Worm (Caenorhabditis elegans) whole organism, early embryonic: ENCODE measurements around the gene vps-29.

Experiments
- aly-1 ChIP-seq: sonication (generic microtip); optimal IDR thresholded peaks from 2 replicates; lab custom pipeline; 2016; ENCODE audit warnings: missing genetic modification characterization, missing compliant biosample characterization
- ceh-13 ChIP-seq: fragments of 200-800 bp; sonication (Bioruptor generic); optimal IDR thresholded peaks from 2 replicates; lab custom pipeline; 2018; ENCODE audit warnings: mild to moderate bottlenecking, missing genetic modification characterization, missing compliant biosample characterization
- hmg-4 ChIP-seq: fragments of 200-800 bp; sonication (Bioruptor generic); optimal IDR thresholded peaks from 2 replicates; lab custom pipeline; 2018; ENCODE audit warnings: mild to moderate bottlenecking, missing genetic modification characterization, missing compliant biosample characterization

ce11 chrIII:10120076-10120831, 7.4 kb upstream of the vps-29 start, which contains the start of the genes gtf-2H3 and ham-3:
- TF ChIP-seq hmg-4 (GFP tag; lab: Kevin White, UChicago) (no peak), aly-1 (tag; lab: Kevin White, UChicago) (no peak), ceh-13 (GFP tag; lab: Kevin White, UChicago) (no peak)
